Worm (Caenorhabditis elegans) whole organism, midembryonic: Measurements from ENCODE around the gene zip-9.

Source experiments
- T22C8.4 ChIP-seq: fragments of 200-800 bp; sonication (Bioruptor generic); IDR thresholded peaks from 2 replicates; pipeline ENCODE4 v1.3.6; 2022; ENCODE audit warnings: missing genetic modification characterization, missing compliant biosample characterization
- tab-1 ChIP-seq: fragments of 200-800 bp; sonication (Bioruptor generic); IDR thresholded peaks from 2 replicates; pipeline ENCODE4 v1.3.6; 2022; ENCODE audit warnings: missing genetic modification characterization, missing compliant biosample characterization
- ztf-23 ChIP-seq: fragments of 200-800 bp; sonication (Bioruptor generic); IDR thresholded peaks from 2 replicates; pipeline ENCODE4 v1.3.6; 2022; ENCODE audit warnings: missing genetic modification reagents, missing genetic modification characterization, missing compliant biosample characterization

DNA sequence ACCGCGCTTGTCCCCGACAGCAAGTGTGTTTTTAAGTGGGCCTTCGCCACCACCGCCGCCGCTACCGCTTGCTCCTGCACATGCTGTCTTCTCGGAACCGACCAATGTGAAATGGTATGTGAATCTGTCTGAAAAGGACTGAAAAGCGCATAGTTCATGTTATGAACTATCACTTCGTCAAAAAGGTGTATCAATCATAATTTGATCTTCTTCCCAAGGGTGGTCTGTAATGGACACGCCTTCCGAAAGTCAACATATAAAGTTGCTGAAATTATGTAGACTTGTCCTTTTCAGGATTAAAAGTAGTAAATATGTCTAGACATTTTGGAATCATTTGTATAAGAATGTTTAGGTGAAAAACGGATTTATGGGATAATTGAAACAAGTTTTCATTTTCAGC lies at the start of gene zip-9:
- TF ChIP-seq T22C8.4 = no peak
- no peak for TF ChIP-seq tab-1
- TF ChIP-seq ztf-23 = no peak
